Worm (Caenorhabditis elegans) whole organism, L4 larva: Measurements from ENCODE around the gene ran-3.

Experiments
- F26F4.8 ChIP-seq: fragments of 200-800 bp; sonication (Bioruptor generic); conservative IDR thresholded peaks from 2 replicates; pipeline ENCODE4 v1.3.6; 2022; ENCODE audit warnings: missing genetic modification characterization, missing compliant biosample characterization
- F44E2.7 ChIP-seq: fragments of 200-800 bp; sonication (Bioruptor generic); IDR thresholded peaks from 2 replicates; pipeline ENCODE4 v2.1.2; 2022; ENCODE audit warnings: missing genetic modification characterization, missing compliant biosample characterization
- R02D3.7 ChIP-seq: fragments of 150-350 bp; sonication (generic microtip); optimal IDR thresholded peaks from 3 replicates; lab custom pipeline; 2014; ENCODE audit warnings: missing biosample characterization, missing genetic modification characterization
- T26A8.4 ChIP-seq: fragments of 200-800 bp; sonication (Bioruptor generic); IDR thresholded peaks from 2 replicates; pipeline ENCODE4 v1.3.6; 2022; ENCODE audit warnings: missing genetic modification characterization, missing compliant biosample characterization
- Y105C5A.15 ChIP-seq: fragments of 200-800 bp; sonication (Bioruptor generic); IDR thresholded peaks from 2 replicates; pipeline ENCODE4 v1.3.6; 2022; ENCODE audit warnings: missing genetic modification characterization, missing compliant biosample characterization
- ZK546.5 ChIP-seq, 2 experiments: sonication (generic microtip); optimal IDR thresholded peaks; 2 replicates each; lab custom pipeline; 2017; ENCODE audit warnings: missing biosample characterization in 2 of 2, missing genetic modification characterization in 2 of 2
- ama-1 ChIP-seq: fragments of 150-350 bp; optimal IDR thresholded peaks from 2 replicates; lab custom pipeline; 2014; ENCODE audit warnings: inconsistent platforms, mixed read lengths
- ceh-20 ChIP-seq: fragments of 200-800 bp; sonication (Bioruptor generic); IDR thresholded peaks from 2 replicates; pipeline ENCODE4 v1.3.6; 2022; ENCODE audit warnings: missing genetic modification reagents, missing genetic modification characterization, missing compliant biosample characterization
- ceh-62 ChIP-seq: sonication (generic microtip); optimal IDR thresholded peaks from 2 replicates; lab custom pipeline; 2017; ENCODE audit warnings: missing biosample characterization, missing genetic modification characterization
- ces-1 ChIP-seq: fragments of 150-350 bp; sonication (generic microtip); optimal IDR thresholded peaks from 4 replicates; lab custom pipeline; 2014; ENCODE audit warnings: missing biosample characterization, missing genetic modification reagents, missing genetic modification characterization
- ctbp-1 ChIP-seq: fragments of 200-800 bp; sonication (Bioruptor generic); IDR thresholded peaks from 2 replicates; pipeline ENCODE4 v1.3.6; 2022; ENCODE audit warnings: missing genetic modification reagents, missing genetic modification characterization, missing compliant biosample characterization
- dmd-8 ChIP-seq: fragments of 200-800 bp; sonication (Bioruptor generic); IDR thresholded peaks from 2 replicates; pipeline ENCODE4 v1.3.6; 2022; ENCODE audit warnings: missing genetic modification characterization, missing compliant biosample characterization
- dmd-9 ChIP-seq: fragments of 200-800 bp; sonication (Bioruptor generic); IDR thresholded peaks from 2 replicates; pipeline ENCODE4 v1.3.6; 2022; ENCODE audit warnings: missing genetic modification reagents, missing genetic modification characterization, missing compliant biosample characterization
- dpl-1 ChIP-seq: fragments of 150-350 bp; optimal IDR thresholded peaks from 2 replicates; lab custom pipeline; 2014; ENCODE audit warnings: missing biosample characterization, missing genetic modification reagents, missing genetic modification characterization
- hif-1 ChIP-seq, 2 experiments: sonication (generic microtip); optimal IDR thresholded peaks; 2 replicates each; lab custom pipeline; 2016 to 2017; ENCODE audit warnings: missing compliant biosample characterization in 2 of 2, missing genetic modification characterization in 2 of 2, missing genetic modification reagents in 2 of 2, missing genotype in 2 of 2, mild to moderate bottlenecking in 1 of 2
- hlh-11 ChIP-seq: fragments of 200-800 bp; sonication (Bioruptor generic); optimal IDR thresholded peaks from 2 replicates; lab custom pipeline; 2018; ENCODE audit warnings: mild to moderate bottlenecking, missing genetic modification characterization, missing compliant biosample characterization
- hmg-1.1 ChIP-seq: fragments of 200-800 bp; sonication (Bioruptor generic); IDR thresholded peaks from 2 replicates; pipeline ENCODE4 v1.3.6; 2022; ENCODE audit warnings: missing genetic modification reagents, missing genetic modification characterization, missing compliant biosample characterization
- jun-1 ChIP-seq: fragments of 150-350 bp; optimal IDR thresholded peaks from 2 replicates; lab custom pipeline; 2014; ENCODE audit warnings: missing biosample characterization, missing genetic modification reagents, missing genetic modification characterization
- lim-7 ChIP-seq: fragments of 200-800 bp; sonication (Bioruptor generic); IDR thresholded peaks from 2 replicates; pipeline ENCODE4 v1.3.6; 2022; ENCODE audit warnings: missing genetic modification characterization, missing compliant biosample characterization
- lin-1 ChIP-seq: fragments of 200-800 bp; sonication (Bioruptor generic); IDR thresholded peaks from 2 replicates; pipeline ENCODE4 v1.3.6; 2022; ENCODE audit warnings: missing genetic modification reagents, missing genetic modification characterization, missing compliant biosample characterization
- lin-15B ChIP-seq: fragments of 150-350 bp; sonication (generic microtip); optimal IDR thresholded peaks from 3 replicates; lab custom pipeline; 2014; ENCODE audit warnings: missing biosample characterization, missing genetic modification characterization
- lin-39 ChIP-seq: fragments of 150-350 bp; optimal IDR thresholded peaks from 2 replicates; lab custom pipeline; 2014; ENCODE audit warnings: missing biosample characterization, missing genetic modification reagents, missing genetic modification characterization
- madf-5 ChIP-seq, 2 experiments: fragments of 200-800 bp; sonication (Bioruptor generic); IDR thresholded peaks; 2 replicates each; pipeline ENCODE4 v1.3.6; 2022; ENCODE audit warnings: missing compliant biosample characterization in 2 of 2, missing genetic modification characterization in 2 of 2
- mep-1 ChIP-seq: fragments of 150-350 bp; sonication (generic microtip); optimal IDR thresholded peaks from 3 replicates; lab custom pipeline; 2014; ENCODE audit warnings: missing biosample characterization, missing genetic modification characterization
- mes-2 ChIP-seq: sonication (generic microtip); optimal IDR thresholded peaks from 2 replicates; lab custom pipeline; 2016; ENCODE audit warnings: missing genotype, mild to moderate bottlenecking, missing genetic modification characterization, missing compliant biosample characterization; ENCODE audit not compliant: poor library complexity, severe bottlenecking
- mxl-3 ChIP-seq: fragments of 200-800 bp; sonication (Bioruptor generic); optimal IDR thresholded peaks from 2 replicates; lab custom pipeline; 2018; ENCODE audit warnings: mild to moderate bottlenecking, missing genetic modification characterization, missing compliant biosample characterization
- nhr-237 ChIP-seq: sonication (generic microtip); optimal IDR thresholded peaks from 2 replicates; lab custom pipeline; 2017; ENCODE audit warnings: missing biosample characterization, missing genetic modification characterization
- nhr-42 ChIP-seq: fragments of 200-800 bp; sonication (Bioruptor generic); IDR thresholded peaks from 2 replicates; pipeline ENCODE4 v1.3.6; 2022; ENCODE audit warnings: missing genetic modification characterization, missing compliant biosample characterization
- nhr-48 ChIP-seq: sonication (generic microtip); optimal IDR thresholded peaks from 2 replicates; lab custom pipeline; 2016; ENCODE audit warnings: mild to moderate bottlenecking, missing genetic modification characterization, missing compliant biosample characterization
- saeg-2 ChIP-seq: fragments of 200-800 bp; sonication (Bioruptor generic); IDR thresholded peaks from 2 replicates; pipeline ENCODE4 v1.3.6; 2022; ENCODE audit warnings: missing genetic modification reagents, missing genetic modification characterization, missing compliant biosample characterization
- set-16 ChIP-seq: fragments of 200-800 bp; sonication (Bioruptor generic); IDR thresholded peaks from 2 replicates; pipeline ENCODE4 v1.3.6; 2022; ENCODE audit warnings: missing genetic modification reagents, missing genetic modification characterization, missing compliant biosample characterization
- spr-1 ChIP-seq: sonication (generic microtip); optimal IDR thresholded peaks from 2 replicates; lab custom pipeline; 2016; ENCODE audit warnings: mild to moderate bottlenecking, missing genetic modification characterization, missing compliant biosample characterization
- unc-130 ChIP-seq: sonication (generic microtip); optimal IDR thresholded peaks from 2 replicates; lab custom pipeline; 2016; ENCODE audit warnings: missing genetic modification reagents, missing genetic modification characterization, missing compliant biosample characterization
- unc-62 ChIP-seq, 3 experiments: fragments of 150-350 bp in 1 of 3; sonication (generic microtip); optimal IDR thresholded peaks in 2 of 3; peaks in 1 of 3; 1 replicate in 1 of 3; 2 replicates in 2 of 3; lab custom pipeline; 2014 to 2017; ENCODE audit warnings: missing biosample characterization in 3 of 3, missing genetic modification characterization in 3 of 3, missing genetic modification reagents in 3 of 3, missing genotype in 1 of 3
- vab-7 ChIP-seq: fragments of 200-800 bp; sonication (Bioruptor generic); IDR thresholded peaks from 2 replicates; pipeline ENCODE4 v1.3.6; 2022; ENCODE audit warnings: missing genetic modification reagents, missing genetic modification characterization, missing compliant biosample characterization
- zfp-3 ChIP-seq: fragments of 200-800 bp; sonication (Bioruptor generic); conservative IDR thresholded peaks from 2 replicates; pipeline ENCODE4 v1.3.6; 2022; ENCODE audit warnings: missing genetic modification reagents, missing genetic modification characterization, missing compliant biosample characterization

ran-3 gene

ce11 chrII:8359350-8359749 lies 34.5 kb upstream of the ran-3 start, which contains the start of gene col-77:
col-77 (minus strand) TSS chrII:8359381.
- TF ChIP-seq saeg-2 (no peak), nhr-48 (tag; lab: Kevin White, UChicago) (peak; percentile 30), lin-1 (GFP tag; lab: Robert Waterston, UW) (no peak), mxl-3 (GFP tag; lab: Kevin White, UChicago) (peak; percentile 78), jun-1 (tag; lab: Kevin White, UChicago) (no peak), set-16 (GFP tag; lab: Robert Waterston, UW) (no peak), F44E2.7 (GFP tag; lab: Robert Waterston, UW) (no peak), hlh-11 (tag; lab: Kevin White, UChicago) (peak; percentile 48), dmd-9 (GFP tag; lab: Robert Waterston, UW) (no peak)
- TF ChIP-seq, all 104 proteins: peak for 3

- TF ChIP-seq madf-5 (GFP tag; IDR thresholded peaks at IDR 0.05; lab: Robert Waterston, UW) (0 out of 4 replicates have a peak, but pooled peaks of 1 of the 2 experiments have one; percentile 65), ces-1 (GFP tag; lab: Kevin White, UChicago) (no peak), mep-1 (tag; lab: Kevin White, UChicago) (no peak), ZK546.5 (tag; optimal IDR thresholded peaks at IDR 0.05; lab: Kevin White, UChicago) (no peak), dmd-8 (GFP tag; lab: Robert Waterston, UW) (0 out of 2 replicates have a peak, but pooled peaks have one; percentile 63), hlh-11 (tag; lab: Kevin White, UChicago) (peak; percentile 34), set-16 (GFP tag; lab: Robert Waterston, UW) (peak; percentile 95), ceh-62 (no peak), lim-7 (GFP tag; lab: Robert Waterston, UW) (no peak), spr-1 (tag; lab: Kevin White, UChicago) (peak; percentile 21), T26A8.4 (GFP tag; lab: Robert Waterston, UW) (peak; percentile 47; the same call in 1 of the 2 replicates), F44E2.7 (GFP tag; lab: Robert Waterston, UW) (0 out of 2 replicates have a peak, but pooled peaks have one; percentile 10)
Observed at ce11 chrII:8358466-8358865, 33.6 kb upstream of the ran-3 start.

ce11 chrII:8354233-8354750 lies 29.4 kb upstream of the ran-3 start, which contains the start of gene C26D10.6:
C26D10.6 (minus strand) TSS chrII:8354700.
- TF ChIP-seq ama-1 (lab: Kevin White, UChicago) (no peak), unc-62 (GFP tag; optimal IDR thresholded peaks at IDR 0.05 in 1 of 2; lab: Kevin White, UChicago) (no peak), unc-62 (tag; optimal IDR thresholded peaks at IDR 0.05; lab: Kevin White, UChicago) (no peak), F26F4.8 (GFP tag; lab: Robert Waterston, UW) (no peak), Y105C5A.15 (GFP tag; lab: Robert Waterston, UW) (no peak), R02D3.7 (tag; lab: Kevin White, UChicago) (no peak), lin-39 (tag; lab: Kevin White, UChicago) (no peak), vab-7 (GFP tag; lab: Robert Waterston, UW) (no peak), dpl-1 (GFP tag; lab: Kevin White, UChicago) (no peak), lin-1 (GFP tag; lab: Robert Waterston, UW) (no peak), hif-1 (tag; optimal IDR thresholded peaks at IDR 0.05; lab: Kevin White, UChicago) (no peak), nhr-237 (tag; lab: Kevin White, UChicago) (no peak), zfp-3 (GFP tag; lab: Robert Waterston, UW) (no peak), ceh-20 (GFP tag; lab: Robert Waterston, UW) (no peak), nhr-42 (GFP tag; lab: Robert Waterston, UW) (no peak), mes-2 (no peak), unc-130 (no peak)

ce11 chrII:8353288-8353687 lies 28.4 kb upstream of the ran-3 start:
- no peak for TF ChIP-seq vab-7 (GFP tag; lab: Robert Waterston, UW)
- TF ChIP-seq hmg-1.1: 0 out of 2 replicates have a peak, but pooled peaks have one; percentile 26
- TF ChIP-seq ctbp-1 (GFP tag; lab: Robert Waterston, UW): peak; percentile 53; the same call in 1 of the 2 replicates
- no peak for TF ChIP-seq mes-2
- TF ChIP-seq lin-15B (tag; lab: Kevin White, UChicago): no peak
